Fruit fly (Drosophila melanogaster) whole organism: ENCODE data around the gene CG3566.

Source experiments
- CG8478 ChIP-seq: fragments of >200 bp; optimal IDR thresholded peaks from 2 replicates; lab custom pipeline; 2018; ENCODE audit warnings: inconsistent platforms
- Dll ChIP-seq: fragments of >200 bp; optimal IDR thresholded peaks from 2 replicates; lab custom pipeline; 2017
- EcR ChIP-seq, 2 experiments: fragments of >200 bp; optimal IDR thresholded peaks; 2 replicates each; lab custom pipeline; 2017; ENCODE audit warnings: missing biosample characterization in 2 of 2, missing genetic modification characterization in 2 of 2, missing genetic modification reagents in 2 of 2
- pan ChIP-seq: fragments of >200 bp; optimal IDR thresholded peaks from 2 replicates; lab custom pipeline; 2017
- psq ChIP-seq: fragments of >200 bp; optimal IDR thresholded peaks from 2 replicates; lab custom pipeline; 2017
- usp ChIP-seq: fragments of >200 bp; optimal IDR thresholded peaks from 2 replicates; lab custom pipeline; 2017; ENCODE audit warnings: missing biosample characterization, missing genetic modification characterization, mixed read lengths

Gene CG3566

DNA sequence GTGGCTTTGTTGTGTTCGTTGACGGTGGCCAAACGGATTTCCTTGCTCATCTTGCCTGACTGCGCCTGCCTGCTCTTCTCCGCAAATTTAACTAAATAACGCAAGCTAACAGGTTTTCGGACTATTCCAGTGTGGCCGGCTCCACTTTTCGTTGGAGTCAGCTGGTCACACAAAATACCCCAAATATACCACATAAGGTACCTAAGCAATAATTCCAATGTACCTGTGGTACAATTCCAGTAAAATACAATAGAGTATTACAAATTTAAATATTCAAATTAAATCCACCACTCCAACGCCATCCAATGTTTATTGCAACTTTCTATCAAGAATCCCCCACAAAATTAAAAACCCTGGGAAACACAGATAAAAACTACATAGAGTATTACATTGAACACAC is at the start of gene CG3566:
CG3566 (minus strand) TSS at position 135 of the 400 bp plus-strand sequence.
- TF ChIP-seq psq (lab: Kevin White, UChicago) (no peak), pan (lab: Kevin White, UChicago) (no peak), CG8478 (lab: Kevin White, UChicago) (no peak), usp (GFP tag; lab: Kevin White, UChicago) (no peak), EcR (GFP tag; optimal IDR thresholded peaks at IDR 0.05; lab: Kevin White, UChicago) (no peak), Dll (lab: Kevin White, UChicago) (no peak)

DNA sequence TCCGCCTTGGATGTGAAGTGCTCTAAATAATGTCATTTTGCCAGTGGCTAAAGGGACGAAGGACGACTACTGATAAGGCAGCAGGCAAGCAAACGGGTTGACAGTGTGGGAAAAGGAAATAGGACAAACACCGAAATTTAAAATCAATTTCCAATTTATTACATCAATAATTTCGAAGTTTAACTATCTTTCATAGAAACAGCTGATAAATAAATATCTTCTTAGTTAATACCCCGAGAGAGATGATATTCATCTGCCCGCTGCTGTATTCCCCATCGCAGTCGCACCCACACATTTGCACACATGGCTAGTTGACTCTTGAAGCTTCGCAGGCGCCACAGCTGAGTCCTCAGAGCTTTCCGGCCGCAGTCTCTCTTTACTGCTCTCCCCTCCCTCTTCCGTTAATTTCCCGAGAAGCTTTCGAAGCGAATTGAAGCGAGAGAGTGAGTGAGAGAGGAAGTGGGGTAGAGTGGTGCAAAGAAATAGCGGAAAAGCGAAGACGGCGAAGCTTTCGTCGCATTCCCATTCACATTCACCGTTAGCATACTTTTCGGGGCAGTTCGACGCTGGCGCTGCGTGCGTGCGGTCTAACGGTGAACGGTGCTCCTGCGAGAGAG is 40.4 kb upstream of the CG3566 start:
- no peak for TF ChIP-seq psq (lab: Kevin White, UChicago)
- TF ChIP-seq pan (lab: Kevin White, UChicago), result no peak
- no peak for TF ChIP-seq CG8478 (lab: Kevin White, UChicago)
- no peak for TF ChIP-seq usp (GFP tag; lab: Kevin White, UChicago)
- no peak for TF ChIP-seq EcR (GFP tag; optimal IDR thresholded peaks at IDR 0.05; lab: Kevin White, UChicago)
- no peak for TF ChIP-seq Dll (lab: Kevin White, UChicago)

DNA sequence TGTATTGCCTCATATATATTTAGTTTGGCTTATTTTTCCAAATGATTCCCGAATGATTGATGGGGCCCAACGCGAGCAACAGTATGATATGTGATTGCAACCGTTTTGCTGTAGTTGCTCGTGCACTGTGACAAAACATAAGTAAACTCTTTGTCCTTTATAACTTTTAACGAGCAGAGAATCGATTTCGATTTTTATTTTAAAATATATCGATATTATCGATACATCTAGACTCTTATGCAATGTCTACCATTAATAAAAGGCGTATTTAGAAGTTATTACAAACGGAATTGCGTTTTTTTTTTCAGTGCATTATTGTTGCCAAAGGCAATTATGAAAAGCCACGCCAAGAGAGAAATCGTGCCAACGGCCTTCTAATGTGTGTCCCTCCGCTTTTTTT is 39.1 kb upstream of the CG3566 start:
- no peak for TF ChIP-seq Dll (lab: Kevin White, UChicago)
- TF ChIP-seq EcR (GFP tag; optimal IDR thresholded peaks at IDR 0.05; lab: Kevin White, UChicago), result no peak
- TF ChIP-seq CG8478 (lab: Kevin White, UChicago), result no peak
- TF ChIP-seq psq (lab: Kevin White, UChicago), result no peak
- TF ChIP-seq usp (GFP tag; lab: Kevin White, UChicago), result no peak
- TF ChIP-seq pan (lab: Kevin White, UChicago), result no peak

DNA sequence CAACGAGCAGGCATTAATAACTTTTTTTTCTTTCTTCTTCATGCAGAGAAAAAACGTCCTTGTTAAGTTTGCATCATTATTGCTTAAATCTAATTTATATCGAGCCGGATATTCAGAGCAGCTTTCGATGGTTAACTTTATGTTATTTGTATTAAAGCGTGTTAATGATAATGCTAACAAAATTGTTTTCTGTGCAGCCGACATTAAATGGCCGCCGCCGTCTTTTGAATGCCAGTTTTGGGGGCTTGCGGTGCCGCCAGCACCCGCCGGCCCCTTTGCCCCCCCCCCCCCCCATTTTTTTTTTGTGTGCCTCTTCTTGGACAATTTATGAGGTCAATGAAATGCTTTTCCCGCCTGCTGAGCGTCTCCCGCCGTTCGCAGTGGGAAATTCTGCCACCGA is 35.0 kb upstream of the CG3566 start:
- no peak for TF ChIP-seq usp (GFP tag; lab: Kevin White, UChicago)
- no peak for TF ChIP-seq pan (lab: Kevin White, UChicago)
- TF ChIP-seq EcR (GFP tag; optimal IDR thresholded peaks at IDR 0.05; lab: Kevin White, UChicago), result no peak
- TF ChIP-seq Dll (lab: Kevin White, UChicago), result no peak
- no peak for TF ChIP-seq CG8478 (lab: Kevin White, UChicago)
- no peak for TF ChIP-seq psq (lab: Kevin White, UChicago)

DNA sequence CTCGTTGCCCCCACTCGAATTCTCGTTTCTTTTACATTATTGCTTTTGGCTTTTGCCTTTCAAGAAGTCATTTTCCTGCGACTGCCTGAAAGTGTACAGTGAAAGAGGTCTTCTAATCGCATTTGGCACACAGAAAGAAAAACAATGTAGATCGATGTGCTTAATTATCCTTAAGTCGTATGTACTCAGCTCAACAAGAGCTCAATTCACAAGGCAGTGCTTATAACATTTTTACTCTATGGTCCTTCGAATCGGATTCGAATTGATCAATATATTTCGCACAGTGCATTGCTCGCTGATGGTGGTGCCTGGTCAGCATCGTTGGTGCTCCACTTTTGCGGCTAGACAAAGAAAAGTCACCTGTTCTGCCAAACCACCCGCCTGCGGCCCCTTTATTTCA is 33.9 kb upstream of the CG3566 start:
- no peak for TF ChIP-seq usp (GFP tag; lab: Kevin White, UChicago)
- TF ChIP-seq pan (lab: Kevin White, UChicago), result no peak
- no peak for TF ChIP-seq EcR (GFP tag; optimal IDR thresholded peaks at IDR 0.05; lab: Kevin White, UChicago)
- no peak for TF ChIP-seq psq (lab: Kevin White, UChicago)
- TF ChIP-seq CG8478 (lab: Kevin White, UChicago), result no peak
- TF ChIP-seq Dll (lab: Kevin White, UChicago), result no peak

DNA sequence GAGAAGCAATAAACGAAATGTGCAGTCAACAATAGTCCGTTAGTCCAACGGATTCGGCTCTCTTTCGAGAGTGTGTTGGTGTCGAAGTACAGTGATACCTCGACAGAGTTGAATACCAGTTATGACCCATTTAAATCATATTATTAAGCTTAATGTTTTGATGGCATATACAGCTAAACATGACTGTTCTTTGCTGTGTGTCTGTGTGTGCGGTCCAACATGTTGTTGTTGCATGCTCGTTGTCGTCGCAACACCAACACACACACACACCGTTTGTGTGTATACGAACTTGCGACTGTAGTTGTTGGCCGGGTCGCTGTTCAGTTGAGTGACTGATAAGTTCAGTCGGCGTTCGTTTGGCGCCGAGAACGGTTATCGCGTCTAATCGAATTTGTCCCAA is 32.3 kb upstream of the CG3566 start, which contains the start of gene CG15894:
CG15894 (plus strand) TSS at position 361 of the 400 bp plus-strand sequence.
- TF ChIP-seq EcR (GFP tag; optimal IDR thresholded peaks at IDR 0.05; lab: Kevin White, UChicago) (no peak), psq (lab: Kevin White, UChicago) (no peak), CG8478 (lab: Kevin White, UChicago) (no peak)

DNA sequence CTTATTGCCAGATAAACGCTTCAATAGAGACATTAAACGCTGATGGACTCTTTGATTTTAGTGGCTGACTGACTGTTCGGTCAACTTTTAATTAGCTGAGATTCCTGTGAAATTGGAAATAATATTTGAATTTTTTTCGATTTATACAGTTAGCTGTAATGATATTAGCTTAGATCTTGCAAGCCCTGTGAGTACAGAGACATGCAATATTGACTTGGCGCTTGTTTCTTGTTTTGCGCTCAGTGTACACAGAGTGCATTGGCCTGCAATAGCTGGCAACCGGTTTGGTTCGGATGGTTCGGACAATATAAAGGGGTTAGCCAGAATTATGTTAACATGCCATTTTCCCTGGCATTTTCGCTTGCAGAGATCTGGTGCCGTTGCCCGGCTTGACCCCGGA is 28.8 kb upstream of the CG3566 start:
- TF ChIP-seq EcR (GFP tag; optimal IDR thresholded peaks at IDR 0.05; lab: Kevin White, UChicago) (no peak), psq (lab: Kevin White, UChicago) (no peak), Dll (lab: Kevin White, UChicago) (no peak), pan (lab: Kevin White, UChicago) (no peak), usp (GFP tag; lab: Kevin White, UChicago) (no peak), CG8478 (lab: Kevin White, UChicago) (no peak)

DNA sequence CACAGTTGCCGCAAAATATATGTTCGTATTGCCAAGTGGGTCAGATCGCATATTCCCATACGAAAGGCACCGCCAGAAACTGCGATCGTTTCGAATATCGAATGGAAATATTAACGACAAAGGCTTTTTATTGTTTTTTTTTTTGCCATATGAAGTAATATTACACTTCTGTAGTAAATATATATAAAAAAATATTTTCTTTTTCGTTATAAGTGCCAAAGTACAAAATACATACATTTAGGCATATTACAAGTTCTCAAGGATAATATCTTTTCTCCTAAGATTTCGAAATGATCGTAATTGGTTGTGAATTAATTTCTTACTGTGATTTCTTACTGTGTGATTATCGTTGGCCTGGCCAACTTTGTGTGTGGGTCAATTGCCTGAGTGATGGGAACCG is 27.7 kb upstream of the CG3566 start:
- TF ChIP-seq usp (GFP tag; lab: Kevin White, UChicago), result no peak

DNA sequence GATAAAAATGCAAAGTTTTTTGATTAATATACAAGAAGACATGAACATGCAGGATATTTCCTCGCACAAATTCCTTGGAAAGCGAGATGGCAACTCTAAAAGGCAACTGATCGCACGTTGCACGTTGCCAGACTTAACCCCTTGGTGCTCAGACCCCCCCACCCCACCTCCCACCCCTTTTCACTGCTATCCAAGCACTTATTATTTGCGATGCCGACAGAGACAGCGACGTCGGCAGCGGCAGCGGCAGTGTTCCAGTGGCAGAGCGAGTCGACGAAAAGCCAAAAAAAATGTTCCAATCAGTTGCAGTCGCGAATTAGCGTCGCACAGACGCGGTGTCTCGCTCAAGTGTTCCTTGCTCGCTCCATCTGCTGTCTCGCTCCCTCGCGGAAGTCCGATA is 27.2 kb upstream of the CG3566 start, which contains the start of gene CG3823:
CG3823 (plus strand) TSS at position 301 of the 400 bp plus-strand sequence.
- TF ChIP-seq CG8478 (lab: Kevin White, UChicago) (no peak), EcR (GFP tag; optimal IDR thresholded peaks at IDR 0.05; lab: Kevin White, UChicago) (no peak), Dll (lab: Kevin White, UChicago) (no peak), psq (lab: Kevin White, UChicago) (no peak), usp (GFP tag; lab: Kevin White, UChicago) (no peak), pan (lab: Kevin White, UChicago) (no peak)

DNA sequence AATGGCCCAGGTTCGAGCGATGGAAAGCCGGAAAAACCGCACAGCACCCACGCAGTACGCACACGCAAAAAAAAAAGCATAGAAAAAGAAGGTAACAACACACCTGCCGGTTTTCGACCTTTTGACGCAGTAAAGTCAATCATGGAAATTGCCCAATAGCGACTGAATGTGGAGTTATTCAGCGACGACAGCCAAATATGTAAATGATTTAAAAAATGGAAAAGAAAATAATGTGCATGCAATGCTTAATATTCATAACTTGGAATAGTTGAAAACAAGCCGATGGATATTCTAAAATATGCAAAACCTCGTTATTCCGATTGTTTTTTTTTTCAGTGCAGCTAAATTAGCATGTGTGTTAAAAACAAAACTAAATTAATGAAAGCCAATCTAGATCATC is 26.7 kb upstream of the CG3566 start:
- no peak for TF ChIP-seq EcR (GFP tag; optimal IDR thresholded peaks at IDR 0.05; lab: Kevin White, UChicago)

DNA sequence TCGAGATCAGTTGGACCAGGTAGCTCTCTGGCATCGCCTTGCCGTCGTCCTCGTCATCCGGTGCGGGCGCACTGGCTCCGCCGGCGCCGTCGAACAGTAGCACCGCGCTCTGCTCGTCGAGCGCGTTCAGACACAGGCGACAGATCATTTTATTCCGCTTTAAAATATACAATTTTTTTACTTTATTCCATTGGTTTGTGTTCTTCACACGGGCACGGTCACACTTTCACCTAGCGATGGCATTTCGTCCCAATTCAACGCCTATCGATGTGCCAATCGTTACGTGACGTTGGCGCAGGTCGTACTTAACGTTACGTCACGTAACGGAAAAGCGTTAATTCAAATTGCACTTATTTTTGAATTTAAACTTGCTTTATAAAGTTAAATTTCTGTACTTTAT is 24.5 kb upstream of the CG3566 start, which contains the start of gene CG12219:
CG12219 (minus strand) TSS at position 234 of the 400 bp plus-strand sequence.
- no peak for TF ChIP-seq EcR (GFP tag; optimal IDR thresholded peaks at IDR 0.05; lab: Kevin White, UChicago)
- TF ChIP-seq CG8478 (lab: Kevin White, UChicago), result no peak
- no peak for TF ChIP-seq psq (lab: Kevin White, UChicago)
- no peak for TF ChIP-seq Dll (lab: Kevin White, UChicago)
- no peak for TF ChIP-seq usp (GFP tag; lab: Kevin White, UChicago)
- no peak for TF ChIP-seq pan (lab: Kevin White, UChicago)

DNA sequence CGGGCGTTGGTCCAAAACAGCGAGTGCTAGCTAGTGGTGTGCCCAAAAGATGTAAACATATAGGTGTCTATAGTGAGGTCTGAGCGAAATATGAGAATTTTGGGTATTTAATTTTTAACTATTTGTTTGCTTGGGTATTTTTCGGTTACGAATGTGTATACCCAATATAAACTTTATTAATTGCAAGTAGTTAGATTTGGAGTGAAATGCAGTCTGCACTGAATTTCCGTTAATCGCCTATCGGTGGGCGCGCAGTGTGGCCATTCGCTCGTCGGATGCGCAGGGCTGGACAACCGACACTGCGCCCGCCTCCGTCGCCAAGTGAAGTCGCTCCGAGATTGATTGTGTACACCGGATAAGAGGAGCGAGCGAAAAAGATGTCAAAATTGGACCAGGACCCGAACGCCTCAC is 18.6 kb upstream of the CG3566 start, which contains the start of the genes CG15891 and CG3815:
CG15891 (minus strand) TSS at position 217 of the 411 bp plus-strand sequence.
CG3815 (plus strand) TSS at position 261 of the 411 bp plus-strand sequence.
- no peak for TF ChIP-seq CG8478 (lab: Kevin White, UChicago)
- TF ChIP-seq pan (lab: Kevin White, UChicago), result no peak
- TF ChIP-seq EcR (GFP tag; optimal IDR thresholded peaks at IDR 0.05; lab: Kevin White, UChicago), result no peak
- no peak for TF ChIP-seq psq (lab: Kevin White, UChicago)
- TF ChIP-seq Dll (lab: Kevin White, UChicago), result no peak
- TF ChIP-seq usp (GFP tag; lab: Kevin White, UChicago), result no peak
